Worm (Caenorhabditis elegans): ENCODE results near the gene fbxa-219.

DNA sequence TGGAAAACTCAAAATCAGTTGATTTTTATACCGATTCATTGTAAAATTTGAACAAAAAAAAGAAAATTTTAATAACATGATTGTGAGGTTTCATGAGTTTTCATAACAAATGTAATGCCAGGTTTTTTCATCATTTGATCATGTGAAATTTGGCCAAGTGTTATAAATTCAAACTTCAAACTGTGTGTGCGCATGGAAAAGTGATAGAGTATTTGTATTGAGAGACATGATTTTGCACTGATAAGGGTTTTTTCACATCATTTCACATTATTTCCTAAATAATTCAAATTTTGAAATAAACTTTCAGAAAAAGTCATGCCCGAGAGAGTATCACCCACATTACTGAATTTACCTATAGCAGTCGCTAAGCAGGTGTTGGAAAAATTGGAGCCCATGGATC, at the start of gene fbxa-219:
- no peak for TF ChIP-seq him-1 (tag; optimal IDR thresholded peaks at IDR 0.05)
- no peak for TF ChIP-seq W03F9.2 (tag; optimal IDR thresholded peaks at IDR 0.05)
- no peak for TF ChIP-seq dao-5 (tag; optimal IDR thresholded peaks at IDR 0.05)

All from whole organism, L4/young adult.